Worm (Caenorhabditis elegans) whole organism, L1 larva: ENCODE measurements around the gene tsp-1.

ENCODE experiments used
- C04F5.9 ChIP-seq: sonication (generic microtip); optimal IDR thresholded peaks from 2 replicates; lab custom pipeline; 2016; ENCODE audit warnings: missing genetic modification characterization, missing compliant biosample characterization
- C16A3.4 ChIP-seq: fragments of 150-350 bp; optimal IDR thresholded peaks from 2 replicates; lab custom pipeline; 2014; ENCODE audit warnings: missing biosample characterization, missing genetic modification characterization
- C34B4.2 ChIP-seq: sonication (generic microtip); optimal IDR thresholded peaks from 2 replicates; lab custom pipeline; 2017; ENCODE audit warnings: mild to moderate bottlenecking, missing genetic modification characterization, missing compliant biosample characterization
- F16B12.6 ChIP-seq: fragments of 150-350 bp; optimal IDR thresholded peaks from 2 replicates; lab custom pipeline; 2014; ENCODE audit warnings: missing biosample characterization, missing genetic modification characterization
- aha-1 ChIP-seq: fragments of 150-350 bp; optimal IDR thresholded peaks from 2 replicates; lab custom pipeline; 2014; ENCODE audit warnings: missing biosample characterization, missing genetic modification characterization
- aly-2 ChIP-seq: fragments of 150-350 bp; optimal IDR thresholded peaks from 2 replicates; lab custom pipeline; 2014; ENCODE audit warnings: missing biosample characterization, missing genetic modification characterization
- ama-1 ChIP-seq: fragments of 150-350 bp; optimal IDR thresholded peaks from 2 replicates; lab custom pipeline; 2014
- blmp-1 ChIP-seq: fragments of 150-350 bp; optimal IDR thresholded peaks from 2 replicates; lab custom pipeline; 2014; ENCODE audit warnings: missing biosample characterization, missing genetic modification characterization
- ceh-82 ChIP-seq, 3 experiments: fragments of 150-350 bp in 1 of 3; sonication (generic microtip) in 2 of 3; optimal IDR thresholded peaks; 2 replicates each; lab custom pipeline; 2014 to 2017; ENCODE audit warnings: missing biosample characterization in 3 of 3, missing genetic modification characterization in 3 of 3
- ceh-90 ChIP-seq: sonication (generic microtip); optimal IDR thresholded peaks from 2 replicates; lab custom pipeline; 2016; ENCODE audit warnings: missing genetic modification characterization, missing compliant biosample characterization
- ces-1 ChIP-seq: fragments of 150-350 bp; optimal IDR thresholded peaks from 2 replicates; lab custom pipeline; 2014; ENCODE audit warnings: missing biosample characterization, missing genetic modification reagents, missing genetic modification characterization
- dpl-1 ChIP-seq, 3 experiments: fragments of 150-350 bp in 2 of 3; sonication (generic microtip) in 1 of 3; optimal IDR thresholded peaks; 2 replicates each; lab custom pipeline; 2014 to 2017; ENCODE audit warnings: missing biosample characterization in 3 of 3, missing genetic modification characterization in 3 of 3, missing genetic modification reagents in 3 of 3
- dsc-1 ChIP-seq: sonication (generic microtip); optimal IDR thresholded peaks from 2 replicates; lab custom pipeline; 2016; ENCODE audit warnings: mild to moderate bottlenecking, missing genetic modification characterization, missing compliant biosample characterization
- efl-1 ChIP-seq, 4 experiments: fragments of 150-350 bp; optimal IDR thresholded peaks in 3 of 4; peaks in 1 of 4; 1 replicate in 1 of 4; 2 replicates in 3 of 4; lab custom pipeline; 2014; ENCODE audit warnings: missing biosample characterization in 2 of 4, missing genetic modification characterization in 2 of 4, missing genetic modification reagents in 2 of 4
- efl-3 ChIP-seq: fragments of 200-800 bp; sonication (Bioruptor generic); optimal IDR thresholded peaks from 2 replicates; lab custom pipeline; 2018; ENCODE audit warnings: mild to moderate bottlenecking, missing genetic modification characterization, missing compliant biosample characterization
- elt-2 ChIP-seq: sonication (generic microtip); optimal IDR thresholded peaks from 2 replicates; lab custom pipeline; 2016; ENCODE audit warnings: missing genetic modification characterization, mild to moderate bottlenecking, inconsistent platforms, missing compliant biosample characterization, missing genetic modification reagents
- fkh-10 ChIP-seq: sonication (generic microtip); optimal IDR thresholded peaks from 2 replicates; lab custom pipeline; 2017; ENCODE audit warnings: missing biosample characterization, missing genetic modification reagents, missing genetic modification characterization
- fos-1 ChIP-seq: fragments of 150-350 bp; optimal IDR thresholded peaks from 2 replicates; lab custom pipeline; 2014; ENCODE audit warnings: missing biosample characterization, missing genetic modification characterization
- grh-1 ChIP-seq: fragments of 200-800 bp; sonication (Bioruptor generic); IDR thresholded peaks from 2 replicates; pipeline ENCODE4 v1.3.6; 2022; ENCODE audit warnings: missing genetic modification reagents, missing genetic modification characterization, missing compliant biosample characterization
- lin-13 ChIP-seq: fragments of 150-350 bp; optimal IDR thresholded peaks from 2 replicates; lab custom pipeline; 2014; ENCODE audit warnings: missing biosample characterization, missing genetic modification reagents, missing genetic modification characterization
- lin-14 ChIP-seq: fragments of 200-800 bp; sonication (Bioruptor generic); optimal IDR thresholded peaks from 2 replicates; lab custom pipeline; 2018; ENCODE audit warnings: mild to moderate bottlenecking, missing genetic modification characterization, moderate library complexity, missing compliant biosample characterization
- lin-35 ChIP-seq, 2 experiments: fragments of 150-350 bp; optimal IDR thresholded peaks; 2 replicates each; lab custom pipeline; 2014; ENCODE audit warnings: missing biosample characterization in 2 of 2, missing genetic modification characterization in 2 of 2, missing genetic modification reagents in 2 of 2
- lir-3 ChIP-seq: sonication (generic microtip); optimal IDR thresholded peaks from 2 replicates; lab custom pipeline; 2016; ENCODE audit warnings: mild to moderate bottlenecking, missing genetic modification characterization, moderate library complexity, missing compliant biosample characterization; ENCODE audit not compliant: poor library complexity
- lsy-2 ChIP-seq, 2 experiments: fragments of 150-350 bp; optimal IDR thresholded peaks; 2 replicates each; lab custom pipeline; 2014; ENCODE audit warnings: missing biosample characterization in 2 of 2, missing genetic modification characterization in 2 of 2
- mef-2 ChIP-seq: fragments of 150-350 bp; optimal IDR thresholded peaks from 2 replicates; lab custom pipeline; 2014; ENCODE audit warnings: missing biosample characterization, missing genetic modification characterization
- nhr-20 ChIP-seq: sonication (generic microtip); optimal IDR thresholded peaks from 2 replicates; lab custom pipeline; 2016; ENCODE audit warnings: mild to moderate bottlenecking, missing genetic modification characterization, missing compliant biosample characterization
- nhr-237 ChIP-seq: fragments of 150-350 bp; optimal IDR thresholded peaks from 2 replicates; lab custom pipeline; 2014; ENCODE audit warnings: missing biosample characterization, missing genetic modification characterization
- nhr-47 ChIP-seq: sonication (generic microtip); optimal IDR thresholded peaks from 2 replicates; lab custom pipeline; 2016; ENCODE audit warnings: mild to moderate bottlenecking, missing genetic modification characterization, moderate library complexity, missing compliant biosample characterization
- nhr-71 ChIP-seq: sonication (generic microtip); optimal IDR thresholded peaks from 2 replicates; lab custom pipeline; 2016; ENCODE audit warnings: mild to moderate bottlenecking, missing genetic modification characterization, moderate library complexity, missing compliant biosample characterization
- nhr-76 ChIP-seq: sonication (generic microtip); optimal IDR thresholded peaks from 2 replicates; lab custom pipeline; 2017; ENCODE audit warnings: missing biosample characterization, missing genetic modification characterization
- nhr-84 ChIP-seq: sonication (generic microtip); optimal IDR thresholded peaks from 2 replicates; lab custom pipeline; 2017; ENCODE audit warnings: missing biosample characterization, missing genetic modification characterization
- nhr-90 ChIP-seq: sonication (generic microtip); optimal IDR thresholded peaks from 2 replicates; lab custom pipeline; 2016; ENCODE audit warnings: mild to moderate bottlenecking, missing genetic modification characterization, missing compliant biosample characterization; ENCODE audit not compliant: poor library complexity
- pqm-1 ChIP-seq: sonication (generic microtip); optimal IDR thresholded peaks from 3 replicates; lab custom pipeline; 2017; ENCODE audit warnings: missing biosample characterization, missing genetic modification characterization
- skn-1 ChIP-seq: fragments of 150-350 bp; optimal IDR thresholded peaks from 2 replicates; lab custom pipeline; 2014; ENCODE audit warnings: missing biosample characterization, missing genetic modification characterization
- snpc-4 ChIP-seq: fragments of 150-350 bp; optimal IDR thresholded peaks from 2 replicates; lab custom pipeline; 2014; ENCODE audit warnings: missing biosample characterization, missing genetic modification characterization
- snu-23 ChIP-seq: sonication (generic microtip); optimal IDR thresholded peaks from 2 replicates; lab custom pipeline; 2016; ENCODE audit warnings: missing genetic modification characterization, missing compliant biosample characterization
- swsn-7 ChIP-seq: sonication (generic microtip); optimal IDR thresholded peaks from 2 replicates; lab custom pipeline; 2016; ENCODE audit warnings: missing genetic modification characterization, missing compliant biosample characterization
- tbx-2 ChIP-seq: sonication (generic microtip); optimal IDR thresholded peaks from 2 replicates; lab custom pipeline; 2016; ENCODE audit warnings: missing genetic modification characterization, missing compliant biosample characterization
- unc-130 ChIP-seq: fragments of 150-350 bp; optimal IDR thresholded peaks from 2 replicates; lab custom pipeline; 2017; ENCODE audit warnings: missing biosample characterization, missing genetic modification characterization, inconsistent platforms
- unc-30 ChIP-seq: sonication (generic microtip); optimal IDR thresholded peaks from 2 replicates; lab custom pipeline; 2017; ENCODE audit warnings: missing biosample characterization, missing genetic modification characterization
- unc-98 ChIP-seq: fragments of 200-800 bp; sonication (Bioruptor generic); IDR thresholded peaks from 2 replicates; pipeline ENCODE4 v1.3.6; 2022; ENCODE audit warnings: missing genetic modification characterization, missing compliant biosample characterization
- vab-15 ChIP-seq: sonication (generic microtip); optimal IDR thresholded peaks from 2 replicates; lab custom pipeline; 2017; ENCODE audit warnings: missing genotype, mild to moderate bottlenecking, missing genetic modification characterization, missing compliant biosample characterization

The tsp-1 gene

DNA sequence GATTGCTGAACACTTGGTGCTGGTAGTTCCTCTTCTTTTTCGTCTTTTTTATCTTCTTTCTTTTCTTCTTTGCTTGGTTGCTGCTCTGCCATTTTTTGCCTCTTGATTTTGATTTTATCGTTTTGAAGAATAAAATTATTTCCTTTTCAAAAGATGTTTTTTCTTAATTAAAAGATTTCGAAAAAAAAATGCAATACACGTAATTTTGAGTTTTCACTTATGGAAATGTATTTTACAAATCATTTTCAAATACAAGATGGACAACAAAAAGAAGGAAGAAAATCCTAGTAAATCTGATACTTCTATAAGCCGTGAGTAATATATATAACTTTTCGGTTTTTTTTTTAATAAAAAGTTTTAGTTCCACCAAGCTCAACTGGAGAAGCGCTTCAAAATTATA lies 10.2 kb upstream of the tsp-1 start, which contains the start of the genes C02F5.10 and C02F5.2:
TSS of gene C02F5.10 (minus strand) at position 101 of the 400 bp plus-strand sequence.
TSS of gene C02F5.2 (plus strand) at position 239 of the 400 bp plus-strand sequence.
- TF ChIP-seq ama-1 (lab: Kevin White, UChicago) = no peak
- TF ChIP-seq unc-130 (tag; lab: Kevin White, UChicago) = no peak
- no peak for TF ChIP-seq C16A3.4 (tag; lab: Kevin White, UChicago)
- no peak for TF ChIP-seq ces-1
- TF ChIP-seq vab-15 (tag; lab: Kevin White, UChicago) = no peak
- TF ChIP-seq unc-98 = no peak
- TF ChIP-seq efl-3 (GFP tag; lab: Kevin White, UChicago) = no peak
- TF ChIP-seq aha-1 (tag; lab: Kevin White, UChicago) = no peak
- no peak for TF ChIP-seq swsn-7 (tag; lab: Kevin White, UChicago)
- no peak for TF ChIP-seq C04F5.9 (tag; lab: Kevin White, UChicago)
- TF ChIP-seq blmp-1 = no peak
- TF ChIP-seq aly-2 (tag; lab: Kevin White, UChicago) = no peak
- TF ChIP-seq ceh-90 (tag; lab: Kevin White, UChicago) = no peak
- no peak for TF ChIP-seq lin-35 (GFP tag; optimal IDR thresholded peaks at IDR 0.05; lab: Kevin White, UChicago)

DNA sequence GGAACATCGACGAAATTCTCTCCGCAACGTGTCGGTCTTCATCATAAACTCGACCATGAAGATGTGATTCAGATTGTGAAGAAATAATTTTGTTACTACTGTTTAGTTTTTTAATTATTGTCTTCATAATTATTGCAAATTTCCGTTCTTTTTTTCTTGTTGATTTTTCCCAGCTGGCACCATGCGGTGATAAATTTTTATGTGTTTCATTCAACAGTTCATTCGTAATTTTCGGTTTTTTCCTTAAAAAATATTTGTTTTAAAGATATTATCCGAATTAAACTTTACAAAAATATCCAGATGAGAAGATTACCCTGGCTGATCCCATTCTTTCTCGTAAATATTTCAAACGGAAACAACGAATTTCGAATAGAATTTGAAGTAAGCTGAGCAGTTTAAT lies 7.8 kb upstream of the tsp-1 start, which contains the start of gene C02F5.13:
TSS of gene C02F5.13 (plus strand) at position 301 of the 400 bp plus-strand sequence.
- TF ChIP-seq fkh-10 (GFP tag; lab: Kevin White, UChicago) (no peak), tbx-2 (tag; lab: Kevin White, UChicago) (no peak), aly-2 (tag; lab: Kevin White, UChicago) (no peak), C34B4.2 (tag; lab: Kevin White, UChicago) (no peak), fos-1 (tag; lab: Kevin White, UChicago) (no peak), grh-1 (no peak), ceh-82 (tag; optimal IDR thresholded peaks at IDR 0.05; lab: Kevin White, UChicago) (no peak), lsy-2 (tag; optimal IDR thresholded peaks at IDR 0.05; lab: Kevin White, UChicago) (no peak), unc-30 (tag; lab: Kevin White, UChicago) (no peak)

DNA sequence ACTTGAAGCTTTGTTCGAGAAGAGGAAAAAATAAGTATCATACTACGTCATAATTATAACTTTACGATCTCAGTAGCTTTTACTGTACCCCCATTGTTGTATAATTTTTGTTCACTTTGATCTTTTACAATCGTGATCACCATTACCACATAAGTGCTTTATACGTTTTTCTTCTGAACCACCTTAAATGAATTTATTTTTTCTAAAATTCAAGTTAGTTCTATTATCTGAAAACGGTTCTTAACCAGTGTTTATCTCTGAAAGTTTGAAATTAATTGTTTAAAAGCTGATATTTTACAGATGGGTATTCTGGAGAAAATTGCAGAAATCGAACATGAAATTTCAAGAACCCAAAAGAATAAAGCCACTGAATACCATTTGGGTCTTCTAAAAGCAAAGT lies 6.4 kb upstream of the tsp-1 start, which contains the start of gene C02F5.3:
TSS of gene C02F5.3 (plus strand) at position 301 of the 400 bp plus-strand sequence.
- TF ChIP-seq snpc-4 = no peak
- no peak for TF ChIP-seq lin-13 (GFP tag; lab: Kevin White, UChicago)
- TF ChIP-seq dsc-1 = no peak
- no peak for TF ChIP-seq nhr-237
- TF ChIP-seq nhr-20 (tag; lab: Kevin White, UChicago) = no peak
- no peak for TF ChIP-seq nhr-71 (tag; lab: Kevin White, UChicago)
- no peak for TF ChIP-seq elt-2 (tag; lab: Kevin White, UChicago)
- TF ChIP-seq nhr-76 (tag; lab: Kevin White, UChicago) = no peak
- TF ChIP-seq mef-2 (tag; lab: Kevin White, UChicago) = no peak
- no peak for TF ChIP-seq nhr-84 (tag; lab: Kevin White, UChicago)
- TF ChIP-seq ces-1 = no peak
- TF ChIP-seq lsy-2 (tag; optimal IDR thresholded peaks at IDR 0.05; lab: Kevin White, UChicago) = no peak
- TF ChIP-seq skn-1 (tag; lab: Kevin White, UChicago) = no peak
- TF ChIP-seq swsn-7 (tag; lab: Kevin White, UChicago) = no peak
- no peak for TF ChIP-seq pqm-1 (tag; lab: Kevin White, UChicago)

DNA sequence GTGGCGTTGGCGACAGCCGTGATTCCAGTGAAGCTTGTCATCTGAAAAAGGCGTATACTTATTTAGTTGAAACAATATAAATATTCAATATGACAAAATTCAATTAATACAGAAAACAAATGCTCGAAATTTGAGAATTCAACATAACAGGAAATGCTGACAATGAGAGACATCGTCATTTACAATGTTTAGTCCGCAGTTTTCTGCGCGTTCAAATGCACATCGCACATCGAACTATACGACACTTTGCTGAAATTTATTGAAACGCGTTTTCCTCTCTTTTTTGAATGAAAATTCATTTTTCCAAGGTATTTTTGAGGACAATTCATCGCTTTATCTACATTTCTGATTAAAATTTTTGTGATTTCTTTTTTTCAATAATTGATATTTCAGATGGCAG lies 4.8 kb upstream of the tsp-1 start, which contains the start of the genes pbs-6 and cids-1:
TSS of gene pbs-6 (minus strand) at position 41 of the 400 bp plus-strand sequence.
TSS of gene cids-1 (plus strand) at position 394 of the 400 bp plus-strand sequence.
- no peak for TF ChIP-seq nhr-90 (tag; lab: Kevin White, UChicago)
- TF ChIP-seq lin-35 (GFP tag; optimal IDR thresholded peaks at IDR 0.05; lab: Kevin White, UChicago) = peak; percentile 25 to 50
- peak; percentile 23 for TF ChIP-seq snu-23 (GFP tag; lab: Kevin White, UChicago)
- TF ChIP-seq elt-2 (tag; lab: Kevin White, UChicago) = no peak
- no peak for TF ChIP-seq aha-1 (tag; lab: Kevin White, UChicago)
- TF ChIP-seq lir-3 (tag; lab: Kevin White, UChicago) = no peak
- no peak for TF ChIP-seq lin-14
- peak; percentile 24 for TF ChIP-seq nhr-71 (tag; lab: Kevin White, UChicago)
- no peak for TF ChIP-seq aly-2 (tag; lab: Kevin White, UChicago)
- peak; percentile 42 to 56 for TF ChIP-seq efl-1 (optimal IDR thresholded peaks at IDR 0.05; lab: Kevin White, UChicago)
- TF ChIP-seq efl-1 (GFP tag; optimal IDR thresholded peaks at IDR 0.05 in 1 of 2; lab: Kevin White, UChicago) = peak; percentile 44 to 72
- TF ChIP-seq nhr-47 (tag; lab: Kevin White, UChicago) = peak; percentile 0
- peak; percentile 22 to 64 for TF ChIP-seq lsy-2 (tag; optimal IDR thresholded peaks at IDR 0.05; lab: Kevin White, UChicago)
- TF ChIP-seq dpl-1 (GFP tag; optimal IDR thresholded peaks at IDR 0.05; lab: Kevin White, UChicago) = peak in 2 of 3 experiments; percentile 37 to 40
- TF ChIP-seq unc-130 (tag; lab: Kevin White, UChicago) = peak; percentile 29
- peak; percentile 85 for TF ChIP-seq F16B12.6 (tag; lab: Kevin White, UChicago)
- TF ChIP-seq skn-1 (tag; lab: Kevin White, UChicago) = peak; percentile 59
